Worm (Caenorhabditis elegans): ENCODE measurements around the gene nuo-4.

DNA sequence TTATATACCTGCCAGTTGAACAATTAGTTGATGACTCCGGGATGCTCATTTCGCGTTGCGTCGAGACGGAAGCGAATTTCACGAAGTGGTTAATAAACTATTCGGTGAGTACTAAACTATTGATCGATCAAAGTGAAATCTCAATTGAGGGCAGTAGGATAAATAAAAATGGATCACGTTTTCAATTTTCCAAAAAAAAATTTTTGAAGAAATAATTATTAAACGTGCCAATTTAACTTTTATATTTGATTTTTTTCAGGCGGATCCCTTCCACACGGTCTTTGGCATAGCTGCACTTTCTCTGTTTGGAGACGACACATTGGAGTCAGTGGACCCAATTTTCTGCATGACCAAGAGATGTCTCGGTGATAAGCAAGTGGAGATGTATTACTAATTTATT lies 22.6 kb downstream of the nuo-4 start, which contains the start of gene B0280.17:
- TF ChIP-seq bed-1 (GFP tag; IDR thresholded peaks at IDR 0.05) (no peak), lsl-1 (GFP tag; optimal IDR thresholded peaks at IDR 0.05) (no peak), unc-62 (GFP tag; optimal IDR thresholded peaks at IDR 0.05) (no peak), ztf-28 (GFP tag; IDR thresholded peaks at IDR 0.05) (no peak), efl-1 (GFP tag; optimal IDR thresholded peaks at IDR 0.05) (no peak), hsf-1 (GFP tag; IDR thresholded peaks at IDR 0.05) (no peak)

Measured in whole organism, young adult.